Fruit fly (Drosophila melanogaster): ENCODE measurements around the gene CG32262.

Gene CG32262

dm6 chr3L:3787595-3788151, 22.3 kb downstream of the CG32262 start:
- peak; percentile 43 for TF ChIP-seq PHDP (tag; optimal IDR thresholded peaks at IDR 0.05)
- TF ChIP-seq Xbp1 (GFP tag; optimal IDR thresholded peaks at IDR 0.05): no peak
- no peak for TF ChIP-seq CG12236 (GFP tag; optimal IDR thresholded peaks at IDR 0.05)
- no peak for TF ChIP-seq CTCF (GFP tag; optimal IDR thresholded peaks at IDR 0.05)
- TF ChIP-seq CG4820 (GFP tag; optimal IDR thresholded peaks at IDR 0.05): no peak
- no peak for TF ChIP-seq sisA (GFP tag; IDR thresholded peaks at IDR 0.05)
- TF ChIP-seq CG6683 (GFP tag; optimal IDR thresholded peaks at IDR 0.05): no peak
- TF ChIP-seq CG16779 (GFP tag; IDR thresholded peaks at IDR 0.05): no peak
- peak; percentile 31 for TF ChIP-seq unpg (GFP tag; optimal IDR thresholded peaks at IDR 0.05)
- no peak for TF ChIP-seq sens-2 (GFP tag; IDR thresholded peaks at IDR 0.05)
- no peak for TF ChIP-seq CG11085 (GFP tag; IDR thresholded peaks at IDR 0.05)
- TF ChIP-seq bigmax (GFP tag; optimal IDR thresholded peaks at IDR 0.05): no peak
- TF ChIP-seq CG13775 (GFP tag; optimal IDR thresholded peaks at IDR 0.05): no peak
- no peak for TF ChIP-seq CG1792 (GFP tag; optimal IDR thresholded peaks at IDR 0.05)
- TF ChIP-seq CG11398 (GFP tag; optimal IDR thresholded peaks at IDR 0.05): no peak
- TF ChIP-seq Doc3 (GFP tag; IDR thresholded peaks at IDR 0.05; ENCODE audit: partially characterized antibody): no peak
- no peak for TF ChIP-seq Six4 (GFP tag; optimal IDR thresholded peaks at IDR 0.05)
- no peak for TF ChIP-seq lov (optimal IDR thresholded peaks at IDR 0.05)
- no peak; the same call in 2 of the 3 replicates for TF ChIP-seq lov (GFP tag; IDR thresholded peaks at IDR 0.05)
- TF ChIP-seq CG18476 (GFP tag; optimal IDR thresholded peaks at IDR 0.05): no peak
- TF ChIP-seq lilli (GFP tag; optimal IDR thresholded peaks at IDR 0.05): no peak
- TF ChIP-seq CG34376 (GFP tag; optimal IDR thresholded peaks at IDR 0.05): peak; percentile 33
- TF ChIP-seq knrl (GFP tag; IDR thresholded peaks at IDR 0.05; ENCODE audit: partially characterized antibody): 0 out of 3 replicates have a peak, but pooled peaks have one; percentile 49
- TF ChIP-seq h (optimal IDR thresholded peaks at IDR 0.05): no peak
- TF ChIP-seq kni (GFP tag; optimal IDR thresholded peaks at IDR 0.05): peak; percentile 45
- no peak for TF ChIP-seq CG6765 (GFP tag; optimal IDR thresholded peaks at IDR 0.05)
- TF ChIP-seq CG13624 (GFP tag; optimal IDR thresholded peaks at IDR 0.05): peak; percentile 21
- no peak for TF ChIP-seq CG7271 (tag; optimal IDR thresholded peaks at IDR 0.05)
- TF ChIP-seq CG3407 (GFP tag; optimal IDR thresholded peaks at IDR 0.05): peak; percentile 25
- TF ChIP-seq CG30020 (tag; optimal IDR thresholded peaks at IDR 0.05): peak; percentile 6
- TF ChIP-seq CG2712 (tag; optimal IDR thresholded peaks at IDR 0.05): peak; percentile 32
- peak; percentile 77 for TF ChIP-seq CG1603 (tag; optimal IDR thresholded peaks at IDR 0.05)
- TF ChIP-seq oc (tag; optimal IDR thresholded peaks at IDR 0.05): peak; percentile 32
- TF ChIP-seq gcm (GFP tag; optimal IDR thresholded peaks at IDR 0.05): peak; percentile 18
- TF ChIP-seq sens (GFP tag): peak; percentile 64
- no peak for TF ChIP-seq Vsx1 (GFP tag; optimal IDR thresholded peaks at IDR 0.05)
- no peak for TF ChIP-seq tx (GFP tag; optimal IDR thresholded peaks at IDR 0.05)
- TF ChIP-seq Rfx (GFP tag; IDR thresholded peaks at IDR 0.05): peak; percentile 41; the same call in 1 of the 2 replicates
- no peak for TF ChIP-seq eyg (GFP tag; optimal IDR thresholded peaks at IDR 0.05)
- TF ChIP-seq vnd (GFP tag; IDR thresholded peaks at IDR 0.05; ENCODE audit: partially characterized antibody): no peak
- no peak for TF ChIP-seq CG32767 (GFP tag; IDR thresholded peaks at IDR 0.05)
- peak; percentile 30; the same call in 1 of the 3 replicates for TF ChIP-seq gce (GFP tag; IDR thresholded peaks at IDR 0.05)
- no peak for TF ChIP-seq Scr (GFP tag; IDR thresholded peaks at IDR 0.05; ENCODE audit: partially characterized antibody)
- no peak for TF ChIP-seq btn (GFP tag; optimal IDR thresholded peaks at IDR 0.05)
- peak; percentile 33 for TF ChIP-seq salm (tag; optimal IDR thresholded peaks at IDR 0.05)
- TF ChIP-seq Mrtf (GFP tag; IDR thresholded peaks at IDR 0.05): no peak
- peak; percentile 8 for TF ChIP-seq tap (tag; optimal IDR thresholded peaks at IDR 0.05)
- peak; percentile 27 for TF ChIP-seq sug (tag; optimal IDR thresholded peaks at IDR 0.05)
- peak; percentile 33 for TF ChIP-seq CG2202 (tag; optimal IDR thresholded peaks at IDR 0.05)
- peak; percentile 44; the same call in 1 of the 3 replicates for TF ChIP-seq z (GFP tag; IDR thresholded peaks at IDR 0.05)
- no peak for TF ChIP-seq pita (GFP tag; optimal IDR thresholded peaks at IDR 0.05)
- 0 out of 4 replicates have a peak, but pooled peaks have one; percentile 46 for TF ChIP-seq Dll (GFP tag; IDR thresholded peaks at IDR 0.05; ENCODE audit: partially characterized antibody)
